Worm (Caenorhabditis elegans): ENCODE results near the gene nhr-157.

Gene nhr-157

DNA sequence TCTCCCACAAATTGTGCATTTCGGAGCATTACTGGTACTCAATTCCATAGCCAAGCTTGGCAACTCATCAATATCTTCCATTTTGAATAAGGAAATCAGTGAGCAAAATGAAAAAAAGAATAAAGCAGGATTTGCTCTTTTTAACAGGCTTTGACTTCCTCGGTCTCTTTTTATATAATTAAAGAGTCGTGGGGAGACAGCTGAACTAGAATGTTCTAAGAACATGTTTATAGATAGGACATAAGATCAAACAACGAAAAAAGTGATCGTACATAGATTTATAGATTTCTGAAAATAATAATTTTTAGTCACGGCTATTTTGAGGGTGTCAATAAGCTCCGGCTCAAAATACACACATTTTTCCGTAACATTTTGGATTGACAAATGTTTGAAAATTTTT is 8.7 kb downstream of the nhr-157 start, which contains the start of gene nhr-189:
Gene nhr-189 (minus strand): TSS at position 121 of the 400 bp plus-strand sequence.
- TF ChIP-seq ets-7 (tag; optimal IDR thresholded peaks at IDR 0.05) (no peak), ama-1 (optimal IDR thresholded peaks at IDR 0.05) (no peak), scrt-1 (GFP tag; IDR thresholded peaks at IDR 0.05) (no peak), tbx-11 (GFP tag; IDR thresholded peaks at IDR 0.05) (no peak), sea-1 (GFP tag; conservative IDR thresholded peaks at IDR 0.05) (no peak), aly-1 (tag; optimal IDR thresholded peaks at IDR 0.05) (no peak), B0310.2 (tag; optimal IDR thresholded peaks at IDR 0.05) (no peak), F13C5.2 (tag; optimal IDR thresholded peaks at IDR 0.05) (no peak)

- TF ChIP-seq tbx-11 (GFP tag; IDR thresholded peaks at IDR 0.05) (no peak), ets-7 (tag; optimal IDR thresholded peaks at IDR 0.05) (no peak), hnd-1 (tag; optimal IDR thresholded peaks at IDR 0.05) (no peak)
Measured at ce11 chrV:3857778-3858177, 11.0 kb downstream of the nhr-157 start, which contains the start of gene nhr-188. Gene nhr-188 (minus strand): TSS chrV:3857861.

- TF ChIP-seq aly-1 (tag; optimal IDR thresholded peaks at IDR 0.05) (no peak), B0310.2 (tag; optimal IDR thresholded peaks at IDR 0.05) (no peak), F13C5.2 (tag; optimal IDR thresholded peaks at IDR 0.05) (no peak), tra-4 (tag; optimal IDR thresholded peaks at IDR 0.05) (no peak), tbx-37 (GFP tag; conservative IDR thresholded peaks at IDR 0.05) (no peak), hnd-1 (tag; optimal IDR thresholded peaks at IDR 0.05) (no peak), tbx-11 (GFP tag; IDR thresholded peaks at IDR 0.05) (no peak), scrt-1 (GFP tag; IDR thresholded peaks at IDR 0.05) (no peak), sea-1 (GFP tag; conservative IDR thresholded peaks at IDR 0.05) (no peak), hmg-4 (GFP tag; optimal IDR thresholded peaks at IDR 0.05) (no peak), ets-7 (tag; optimal IDR thresholded peaks at IDR 0.05) (no peak), ceh-13 (GFP tag; optimal IDR thresholded peaks at IDR 0.05) (no peak)
Measured at ce11 chrV:3855916-3856315, 12.9 kb downstream of the nhr-157 start.

DNA sequence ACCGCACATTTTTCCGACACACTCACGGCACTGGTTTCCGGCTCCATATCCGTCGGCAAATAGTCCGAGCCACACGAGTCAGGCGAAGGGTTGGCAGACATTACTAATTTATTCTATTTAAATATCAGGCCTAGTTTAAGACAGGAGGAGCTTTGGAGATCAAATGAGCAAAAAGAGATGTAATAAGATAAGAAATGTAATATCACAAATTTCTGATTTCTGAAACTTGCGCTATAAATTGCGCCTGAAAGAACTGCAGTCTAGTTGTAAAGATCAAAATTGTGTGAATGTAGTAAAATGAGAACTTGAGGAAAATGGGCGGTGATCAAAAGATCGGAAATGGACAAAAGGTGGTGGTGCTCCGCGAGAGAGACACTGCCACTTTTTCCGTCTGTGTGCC is 14.0 kb downstream of the nhr-157 start, which contains the start of gene nhr-186:
Gene nhr-186 (minus strand): TSS at position 101 of the 400 bp plus-strand sequence.
- TF ChIP-seq hmg-4 (GFP tag; optimal IDR thresholded peaks at IDR 0.05) (no peak), tbx-37 (GFP tag; conservative IDR thresholded peaks at IDR 0.05) (no peak), B0310.2 (tag; optimal IDR thresholded peaks at IDR 0.05) (no peak), sea-1 (GFP tag; conservative IDR thresholded peaks at IDR 0.05) (no peak), flt-1 (GFP tag; IDR thresholded peaks at IDR 0.05) (no peak), tra-4 (tag; optimal IDR thresholded peaks at IDR 0.05) (no peak), ceh-13 (GFP tag; optimal IDR thresholded peaks at IDR 0.05) (no peak), hmbx-1 (tag; optimal IDR thresholded peaks at IDR 0.05) (no peak), ets-7 (tag; optimal IDR thresholded peaks at IDR 0.05) (no peak), ama-1 (optimal IDR thresholded peaks at IDR 0.05) (no peak), aly-1 (tag; optimal IDR thresholded peaks at IDR 0.05) (no peak)

ce11 chrV:3851760-3852159 is 17.0 kb downstream of the nhr-157 start:
- TF ChIP-seq ceh-13 (GFP tag; optimal IDR thresholded peaks at IDR 0.05): no peak
- TF ChIP-seq B0310.2 (tag; optimal IDR thresholded peaks at IDR 0.05): no peak
- TF ChIP-seq sea-1 (GFP tag; conservative IDR thresholded peaks at IDR 0.05): no peak
- TF ChIP-seq tra-4 (tag; optimal IDR thresholded peaks at IDR 0.05): no peak
- TF ChIP-seq F13C5.2 (tag; optimal IDR thresholded peaks at IDR 0.05): no peak
- TF ChIP-seq hmbx-1 (tag; optimal IDR thresholded peaks at IDR 0.05): no peak
- TF ChIP-seq tbx-37 (GFP tag; conservative IDR thresholded peaks at IDR 0.05): no peak
- no peak for TF ChIP-seq tbx-11 (GFP tag; IDR thresholded peaks at IDR 0.05)
- TF ChIP-seq flt-1 (GFP tag; IDR thresholded peaks at IDR 0.05): no peak
- no peak for TF ChIP-seq ceh-36 (tag; optimal IDR thresholded peaks at IDR 0.05)
- no peak for TF ChIP-seq hnd-1 (tag; optimal IDR thresholded peaks at IDR 0.05)
- TF ChIP-seq ama-1 (optimal IDR thresholded peaks at IDR 0.05): no peak
- no peak for TF ChIP-seq hmg-4 (GFP tag; optimal IDR thresholded peaks at IDR 0.05)
- no peak for TF ChIP-seq pes-1 (GFP tag; IDR thresholded peaks at IDR 0.05)
- no peak for TF ChIP-seq scrt-1 (GFP tag; IDR thresholded peaks at IDR 0.05)
- TF ChIP-seq aly-1 (tag; optimal IDR thresholded peaks at IDR 0.05): no peak
- TF ChIP-seq ets-7 (tag; optimal IDR thresholded peaks at IDR 0.05): no peak

ce11 chrV:3847268-3847667 is 21.5 kb downstream of the nhr-157 start, which contains the start of gene nhr-185:
Gene nhr-185 (minus strand): TSS chrV:3847368.
- no peak for TF ChIP-seq hmbx-1 (tag; optimal IDR thresholded peaks at IDR 0.05)

- TF ChIP-seq B0310.2 (tag; optimal IDR thresholded peaks at IDR 0.05): no peak
- TF ChIP-seq tbx-11 (GFP tag; IDR thresholded peaks at IDR 0.05): no peak
- no peak for TF ChIP-seq ets-7 (tag; optimal IDR thresholded peaks at IDR 0.05)
- TF ChIP-seq pes-1 (GFP tag; IDR thresholded peaks at IDR 0.05): no peak
- TF ChIP-seq hmg-4 (GFP tag; optimal IDR thresholded peaks at IDR 0.05): no peak
- no peak for TF ChIP-seq flt-1 (GFP tag; IDR thresholded peaks at IDR 0.05)
- TF ChIP-seq tra-4 (tag; optimal IDR thresholded peaks at IDR 0.05): no peak
Measured at ce11 chrV:3843926-3844325, 24.9 kb downstream of the nhr-157 start, which contains the start of gene ugt-32. Gene ugt-32 (minus strand): TSS chrV:3844007.

ce11 chrV:3841462-3841861 is 27.3 kb downstream of the nhr-157 start:
- TF ChIP-seq ets-7 (tag; optimal IDR thresholded peaks at IDR 0.05) (no peak), flt-1 (GFP tag; IDR thresholded peaks at IDR 0.05) (no peak), ceh-36 (tag; optimal IDR thresholded peaks at IDR 0.05) (no peak), B0310.2 (tag; optimal IDR thresholded peaks at IDR 0.05) (no peak), pes-1 (GFP tag; IDR thresholded peaks at IDR 0.05) (no peak)

DNA sequence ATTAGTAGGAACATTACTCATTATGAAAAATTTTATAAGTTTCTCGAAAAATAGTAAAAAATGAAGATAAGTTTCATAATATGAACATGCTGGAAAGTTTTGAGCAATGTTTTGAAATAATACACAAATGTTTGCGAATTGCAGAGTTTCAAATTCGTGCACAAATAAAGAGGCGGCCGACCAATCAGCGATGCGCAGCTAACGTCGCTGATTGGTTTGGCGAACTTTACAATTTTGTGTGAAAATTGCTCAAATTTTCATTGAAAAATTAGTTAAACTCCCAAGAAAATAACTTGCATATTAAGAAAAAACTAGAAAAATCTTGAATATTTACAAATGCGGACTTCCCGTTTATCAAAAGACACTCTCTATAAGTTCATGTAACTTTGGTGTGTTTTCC is 36.1 kb downstream of the nhr-157 start:
- TF ChIP-seq ceh-36 (tag; optimal IDR thresholded peaks at IDR 0.05): no peak
- no peak for TF ChIP-seq tbx-11 (GFP tag; IDR thresholded peaks at IDR 0.05)
- no peak for TF ChIP-seq ceh-13 (GFP tag; optimal IDR thresholded peaks at IDR 0.05)
- no peak for TF ChIP-seq F13C5.2 (tag; optimal IDR thresholded peaks at IDR 0.05)
- TF ChIP-seq scrt-1 (GFP tag; IDR thresholded peaks at IDR 0.05): no peak
- TF ChIP-seq tbx-37 (GFP tag; conservative IDR thresholded peaks at IDR 0.05): no peak
- no peak for TF ChIP-seq hnd-1 (tag; optimal IDR thresholded peaks at IDR 0.05)
- TF ChIP-seq ets-7 (tag; optimal IDR thresholded peaks at IDR 0.05): no peak
- no peak for TF ChIP-seq B0310.2 (tag; optimal IDR thresholded peaks at IDR 0.05)
- no peak for TF ChIP-seq sea-1 (GFP tag; conservative IDR thresholded peaks at IDR 0.05)
- TF ChIP-seq hmbx-1 (tag; optimal IDR thresholded peaks at IDR 0.05): no peak
- no peak for TF ChIP-seq aly-1 (tag; optimal IDR thresholded peaks at IDR 0.05)
- no peak for TF ChIP-seq hmg-4 (GFP tag; optimal IDR thresholded peaks at IDR 0.05)
- no peak for TF ChIP-seq flt-1 (GFP tag; IDR thresholded peaks at IDR 0.05)

Measured in whole organism, early embryonic.